Fruit fly (Drosophila melanogaster): ENCODE data around the gene CG32631.

CG32631 gene

dm6 chrX:13604499-13604898 lies 48.2 kb downstream of the CG32631 start:
- TF ChIP-seq Hr96 (GFP tag; optimal IDR thresholded peaks at IDR 0.05) (no peak), bab1 (GFP tag; optimal IDR thresholded peaks at IDR 0.05) (no peak), CG7045 (GFP tag; optimal IDR thresholded peaks at IDR 0.05) (no peak), Mnt (GFP tag; optimal IDR thresholded peaks at IDR 0.05) (no peak), CG12768 (GFP tag; optimal IDR thresholded peaks at IDR 0.05) (no peak), kay (GFP tag; ENCODE audit: borderline replicate concordance) (no peak), cic (GFP tag; optimal IDR thresholded peaks at IDR 0.05) (no peak), CG7101 (tag; optimal IDR thresholded peaks at IDR 0.05) (no peak), CG14711 (tag; optimal IDR thresholded peaks at IDR 0.05) (no peak), pad (GFP tag; optimal IDR thresholded peaks at IDR 0.05) (no peak), toe (GFP tag; optimal IDR thresholded peaks at IDR 0.05) (no peak), cnc (optimal IDR thresholded peaks at IDR 0.05) (no peak), CG33017 (tag; optimal IDR thresholded peaks at IDR 0.05) (no peak), Crg-1 (GFP tag; optimal IDR thresholded peaks at IDR 0.05) (no peak), ovo (GFP tag; optimal IDR thresholded peaks at IDR 0.05) (no peak), CG1620 (GFP tag; optimal IDR thresholded peaks at IDR 0.05) (no peak), Clk (GFP tag; optimal IDR thresholded peaks at IDR 0.05) (no peak), tj (GFP tag; optimal IDR thresholded peaks at IDR 0.05) (no peak)

- TF ChIP-seq tj (GFP tag; optimal IDR thresholded peaks at IDR 0.05) (no peak), pad (GFP tag; optimal IDR thresholded peaks at IDR 0.05) (no peak), CG1620 (GFP tag; optimal IDR thresholded peaks at IDR 0.05) (no peak), CG14711 (tag; optimal IDR thresholded peaks at IDR 0.05) (no peak), Clk (GFP tag; optimal IDR thresholded peaks at IDR 0.05) (no peak), bab1 (GFP tag; optimal IDR thresholded peaks at IDR 0.05) (no peak), Hr96 (GFP tag; optimal IDR thresholded peaks at IDR 0.05) (no peak), Mnt (GFP tag; optimal IDR thresholded peaks at IDR 0.05) (no peak), kay (GFP tag; ENCODE audit: borderline replicate concordance) (no peak), CG11617 (GFP tag; optimal IDR thresholded peaks at IDR 0.05) (no peak), cic (GFP tag; optimal IDR thresholded peaks at IDR 0.05) (no peak), toe (GFP tag; optimal IDR thresholded peaks at IDR 0.05) (no peak)
Observed at dm6 chrX:13605381-13605780, 49.1 kb downstream of the CG32631 start, which contains the start of gene CG11178. Gene CG11178, plus strand, starts transcription at chrX:13605681.

dm6 chrX:13605942-13606491 lies 49.7 kb downstream of the CG32631 start:
- peak; percentile 39 for TF ChIP-seq bab1 (GFP tag; optimal IDR thresholded peaks at IDR 0.05)
- TF ChIP-seq CG7101 (tag; optimal IDR thresholded peaks at IDR 0.05): no peak

Measured in whole organism, adult.